Fruit fly (Drosophila melanogaster) whole organism, wandering third instar larva: ENCODE results near the gene CG5608.

Source experiments
- CG32264 ChIP-seq: fragments of 200-800 bp; sonication (Bioruptor generic); optimal IDR thresholded peaks from 2 replicates; lab custom pipeline; 2016; ENCODE audit warnings: missing biosample characterization, missing genetic modification characterization
- CG9705 ChIP-seq: fragments of 200-800 bp; sonication (Bioruptor generic); optimal IDR thresholded peaks from 2 replicates; lab custom pipeline; 2018; ENCODE audit warnings: missing biosample characterization, mild to moderate bottlenecking, missing genetic modification characterization
- CrebA ChIP-seq: fragments of 200-800 bp; sonication (Bioruptor generic); optimal IDR thresholded peaks from 2 replicates; lab custom pipeline; 2016; ENCODE audit warnings: missing biosample characterization, mild to moderate bottlenecking, missing genetic modification characterization, borderline replicate concordance
- Dif ChIP-seq: fragments of 200-275, 200-300 bp; sonication (Bioruptor generic); optimal IDR thresholded peaks from 2 replicates; lab custom pipeline; 2018; ENCODE audit warnings: missing biosample characterization, missing genetic modification characterization; ENCODE audit not compliant: partially characterized antibody
- GATAd ChIP-seq: sonication (Bioruptor generic); optimal IDR thresholded peaks from 2 replicates; lab custom pipeline; 2016; ENCODE audit warnings: missing biosample characterization, missing genetic modification characterization
- HLH106 ChIP-seq: fragments of 200-800 bp; optimal IDR thresholded peaks from 3 replicates; lab custom pipeline; 2019; ENCODE audit warnings: missing biosample characterization, mild to moderate bottlenecking, missing genetic modification characterization, moderate library complexity
- Hnf4 ChIP-seq: fragments of 200-800 bp; sonication (Bioruptor generic); optimal IDR thresholded peaks from 2 replicates; lab custom pipeline; 2016; ENCODE audit warnings: missing biosample characterization, mild to moderate bottlenecking, missing genetic modification characterization
- Hr83 ChIP-seq: fragments of 200-300 bp; sonication (Bioruptor generic); optimal IDR thresholded peaks from 2 replicates; lab custom pipeline; 2016; ENCODE audit warnings: missing biosample characterization, mild to moderate bottlenecking, missing genetic modification characterization, moderate library complexity; ENCODE audit not compliant: poor library complexity, severe bottlenecking
- Jra ChIP-seq: sonication (Bioruptor generic); optimal IDR thresholded peaks from 2 replicates; lab custom pipeline; 2016; ENCODE audit warnings: missing biosample characterization, missing genetic modification characterization
- Mio ChIP-seq: sonication (Bioruptor generic); optimal IDR thresholded peaks from 2 replicates; lab custom pipeline; 2016; ENCODE audit warnings: missing biosample characterization, missing genetic modification characterization
- Myc ChIP-seq: fragments of >200 bp; optimal IDR thresholded peaks from 2 replicates; lab custom pipeline; 2017
- N ChIP-seq: fragments of >200 bp; optimal IDR thresholded peaks from 2 replicates; lab custom pipeline; 2018; ENCODE audit warnings: missing biosample characterization, missing external identifiers, missing genetic modification characterization
- OdsH ChIP-seq: fragments of 200-800 bp; sonication (Bioruptor generic); optimal IDR thresholded peaks from 2 replicates; lab custom pipeline; 2016; ENCODE audit warnings: missing biosample characterization, mild to moderate bottlenecking, missing genetic modification characterization
- Rel ChIP-seq, 2 experiments: fragments of 200-800 bp; sonication (Bioruptor generic) in 1 of 2; optimal IDR thresholded peaks; 2 replicates in 1 of 2; 3 replicates in 1 of 2; lab custom pipeline; 2016 to 2019; ENCODE audit warnings: mild to moderate bottlenecking in 2 of 2, missing biosample characterization in 2 of 2, missing genetic modification characterization in 2 of 2, moderate library complexity in 1 of 2
- Sp1 ChIP-seq: fragments of 200-800 bp; sonication (Bioruptor generic); optimal IDR thresholded peaks from 3 replicates; lab custom pipeline; 2019; ENCODE audit warnings: missing biosample characterization, mild to moderate bottlenecking, missing genetic modification characterization, moderate library complexity
- Vsx2 ChIP-seq: fragments of 200-300, 225-300 bp; sonication (Bioruptor generic); optimal IDR thresholded peaks from 2 replicates; lab custom pipeline; 2018; ENCODE audit warnings: missing biosample characterization, missing genetic modification characterization; ENCODE audit not compliant: partially characterized antibody
- dl ChIP-seq, 2 experiments: fragments of 175-275, 200-275 bp in 1 of 2; fragments of 200-275 bp in 1 of 2; sonication (Bioruptor generic); optimal IDR thresholded peaks; lab custom pipeline; 2018; ENCODE audit warnings: mild to moderate bottlenecking in 2 of 2, missing biosample characterization in 2 of 2, missing genetic modification characterization in 2 of 2, moderate library complexity in 2 of 2; ENCODE audit not compliant: partially characterized antibody in 2 of 2, insufficient read depth in 1 of 2
- dmrt93B ChIP-seq: fragments of 200-800 bp; sonication (Bioruptor generic); optimal IDR thresholded peaks from 2 replicates; lab custom pipeline; 2018; ENCODE audit warnings: missing biosample characterization, mild to moderate bottlenecking, missing genetic modification characterization
- dsf ChIP-seq: sonication (Bioruptor generic); optimal IDR thresholded peaks from 2 replicates; lab custom pipeline; 2016; ENCODE audit warnings: missing biosample characterization, missing genetic modification characterization, borderline replicate concordance
- ey ChIP-seq: fragments of 200-800 bp; sonication (Bioruptor generic); optimal IDR thresholded peaks from 2 replicates; lab custom pipeline; 2016; ENCODE audit warnings: missing biosample characterization, missing genetic modification characterization
- foxo ChIP-seq, 2 experiments: fragments of 200-800 bp; sonication (Bioruptor generic); optimal IDR thresholded peaks; 2 replicates in 1 of 2; 3 replicates in 1 of 2; lab custom pipeline; 2016 to 2017; ENCODE audit warnings: missing biosample characterization in 2 of 2, missing genetic modification characterization in 2 of 2
- psq ChIP-seq: fragments of 200-800 bp; sonication (Bioruptor generic); optimal IDR thresholded peaks from 3 replicates; lab custom pipeline; 2017; ENCODE audit warnings: missing biosample characterization, mild to moderate bottlenecking, missing genetic modification characterization, moderate library complexity
- rgr ChIP-seq: fragments of 200-800 bp; sonication (Bioruptor generic); optimal IDR thresholded peaks from 3 replicates; lab custom pipeline; 2016; ENCODE audit warnings: missing biosample characterization, mild to moderate bottlenecking, missing genetic modification characterization
- sv ChIP-seq: fragments of 200-800 bp; sonication (Bioruptor generic); optimal IDR thresholded peaks from 3 replicates; lab custom pipeline; 2016; ENCODE audit warnings: missing biosample characterization, missing genetic modification characterization
- usp ChIP-seq: fragments of >200 bp; optimal IDR thresholded peaks from 2 replicates; lab custom pipeline; 2017; ENCODE audit warnings: missing biosample characterization, missing genetic modification characterization

The CG5608 gene

DNA sequence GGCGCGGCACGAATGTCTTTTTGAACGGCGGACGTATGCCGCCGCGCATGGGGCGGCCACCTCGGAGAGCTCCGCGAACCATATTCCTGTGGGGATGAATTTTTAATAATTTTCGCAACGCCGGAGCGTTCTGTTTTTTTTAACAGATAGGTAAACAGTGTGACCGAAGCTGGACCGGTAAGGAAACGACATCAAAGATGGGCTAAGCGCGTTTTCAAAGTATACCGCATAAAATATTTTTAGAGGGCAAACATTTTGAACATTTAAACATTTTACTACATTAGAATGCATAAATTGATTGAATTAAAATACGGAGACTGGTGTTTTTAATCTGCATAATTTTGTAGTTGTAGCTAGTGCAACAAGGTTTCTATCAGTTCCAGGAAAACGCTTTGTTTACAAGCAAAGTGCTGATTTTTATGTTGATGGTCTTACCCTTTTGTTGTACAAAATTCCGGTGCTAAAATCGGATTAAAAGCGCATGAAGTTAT is 35.9 kb downstream of the CG5608 start, which contains the start of the genes CG5641 and CG5245:
CG5641 (minus strand) TSS at position 163 of the 491 bp plus-strand sequence.
CG5245 (plus strand) TSS at position 441 of the 491 bp plus-strand sequence.
- TF ChIP-seq dmrt93B: no peak
- TF ChIP-seq Dif (GFP tag; lab: Kevin White, UChicago): no peak
- TF ChIP-seq Rel (GFP tag; optimal IDR thresholded peaks at IDR 0.05; lab: Kevin White, UChicago): no peak
- peak; percentile 66 for TF ChIP-seq Rel (tag; optimal IDR thresholded peaks at IDR 0.05; lab: Kevin White, UChicago)
- TF ChIP-seq dl (GFP tag; optimal IDR thresholded peaks at IDR 0.05; lab: Kevin White, UChicago; ENCODE audit: insufficient read depth in 1 of 2, partially characterized antibody in 2 of 2): no peak
- TF ChIP-seq Vsx2 (GFP tag; lab: Kevin White, UChicago): no peak

DNA sequence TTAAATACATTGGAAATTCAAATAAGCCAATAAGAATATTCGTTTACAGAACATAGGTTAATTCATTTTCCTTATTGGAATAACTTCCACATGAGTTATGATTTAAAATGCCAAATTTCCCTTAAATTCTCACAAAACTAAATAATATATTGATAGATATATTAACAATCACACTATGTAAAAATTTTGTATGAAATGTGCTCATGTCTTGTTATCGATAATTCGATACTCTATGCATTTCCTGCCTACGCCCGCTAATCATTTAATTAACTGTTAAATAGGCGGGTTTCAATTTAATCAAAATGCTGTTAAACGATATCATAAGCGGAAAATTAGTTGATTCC is 38.8 kb downstream of the CG5608 start, which contains the start of gene NANS:
NANS (plus strand) TSS at position 269 of the 344 bp plus-strand sequence.
- TF ChIP-seq ey (GFP tag; lab: Kevin White, UChicago) (no peak), dsf (GFP tag; lab: Kevin White, UChicago) (no peak), CrebA (GFP tag; lab: Kevin White, UChicago) (no peak), N (GFP tag; lab: Kevin White, UChicago) (no peak), Mio (GFP tag; lab: Kevin White, UChicago) (no peak), usp (GFP tag; lab: Kevin White, UChicago) (no peak)

DNA sequence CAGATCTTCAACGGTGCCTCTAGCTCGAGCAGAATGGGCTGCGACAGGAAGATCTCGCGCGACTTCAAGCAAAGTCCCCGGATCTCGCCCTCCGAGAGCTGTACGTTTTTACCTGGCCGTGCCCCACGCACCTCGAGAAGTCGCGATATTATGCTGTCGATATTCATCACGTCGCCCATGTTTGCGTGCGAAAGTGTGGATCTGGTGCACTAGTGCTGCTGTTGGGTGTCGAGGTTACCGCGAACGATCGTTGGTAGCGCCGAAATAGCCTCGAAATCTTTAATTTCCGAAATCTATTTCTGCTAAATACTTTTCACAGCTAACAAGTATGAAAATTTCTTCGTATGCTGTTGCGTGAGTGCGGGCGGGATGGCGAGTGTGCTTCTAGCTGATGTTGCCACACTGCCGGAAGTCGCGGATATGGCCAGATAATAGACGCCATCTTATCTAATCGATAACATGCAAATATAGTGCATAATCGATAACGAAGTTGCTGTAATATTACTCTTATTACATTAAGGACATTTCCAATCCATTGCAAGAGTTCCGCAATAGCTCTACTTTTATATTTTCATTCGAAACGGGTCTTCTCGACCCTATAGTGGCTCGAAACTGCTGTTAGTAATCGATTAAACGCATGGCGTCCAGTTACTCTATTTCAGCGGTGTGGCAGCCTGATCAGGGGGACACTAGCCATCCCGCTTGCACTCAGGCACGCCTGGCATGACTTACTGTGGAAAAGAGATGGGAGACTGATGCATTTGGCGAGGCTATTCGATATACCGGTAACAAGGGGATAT is 39.4 kb downstream of the CG5608 start, which contains the start of gene Pp1-87B:
Pp1-87B (minus strand) TSS at position 408 of the 800 bp plus-strand sequence.
- peak; percentile 38 for TF ChIP-seq Sp1
- peak; percentile 83 for TF ChIP-seq Myc
- TF ChIP-seq dsf (GFP tag; lab: Kevin White, UChicago): no peak
- TF ChIP-seq CrebA (GFP tag; lab: Kevin White, UChicago): no peak
- peak; percentile 38 for TF ChIP-seq CG9705
- no peak for TF ChIP-seq foxo (GFP tag; optimal IDR thresholded peaks at IDR 0.05; lab: Kevin White, UChicago)
- TF ChIP-seq Jra (GFP tag; lab: Kevin White, UChicago): no peak
- peak; percentile 6 for TF ChIP-seq psq (GFP tag; lab: Kevin White, UChicago)
- no peak for TF ChIP-seq GATAd (GFP tag; lab: Kevin White, UChicago)
- TF ChIP-seq ey (GFP tag; lab: Kevin White, UChicago): peak; percentile 4
- no peak for TF ChIP-seq sv (GFP tag; lab: Kevin White, UChicago)
- TF ChIP-seq HLH106 (tag; lab: Kevin White, UChicago): peak; percentile 24
- no peak for TF ChIP-seq Rel (GFP tag; optimal IDR thresholded peaks at IDR 0.05; lab: Kevin White, UChicago)
- peak; percentile 28 for TF ChIP-seq Rel (tag; optimal IDR thresholded peaks at IDR 0.05; lab: Kevin White, UChicago)

DNA sequence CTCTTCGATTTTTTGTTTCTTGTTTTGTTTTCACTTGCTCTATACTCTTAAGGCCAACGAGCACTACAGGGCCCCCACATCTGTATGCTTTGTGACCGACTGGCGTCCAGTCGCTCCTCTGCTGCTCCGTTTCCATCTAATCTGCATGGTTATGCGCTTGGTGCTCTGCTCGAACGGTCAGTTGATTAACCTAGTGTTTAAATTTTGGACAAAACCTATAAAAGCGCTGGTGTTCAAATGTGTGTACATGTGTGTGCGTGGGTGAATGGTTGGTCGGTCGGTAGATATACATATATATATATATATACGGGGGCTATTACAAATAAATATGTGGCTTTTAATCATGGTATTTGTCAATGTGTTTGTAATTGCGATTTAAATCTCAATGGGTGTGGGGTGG is 41.1 kb downstream of the CG5608 start:
- TF ChIP-seq Hnf4 (GFP tag; lab: Kevin White, UChicago) (no peak), OdsH (no peak), HLH106 (tag; lab: Kevin White, UChicago) (no peak), rgr (peak; percentile 97)

DNA sequence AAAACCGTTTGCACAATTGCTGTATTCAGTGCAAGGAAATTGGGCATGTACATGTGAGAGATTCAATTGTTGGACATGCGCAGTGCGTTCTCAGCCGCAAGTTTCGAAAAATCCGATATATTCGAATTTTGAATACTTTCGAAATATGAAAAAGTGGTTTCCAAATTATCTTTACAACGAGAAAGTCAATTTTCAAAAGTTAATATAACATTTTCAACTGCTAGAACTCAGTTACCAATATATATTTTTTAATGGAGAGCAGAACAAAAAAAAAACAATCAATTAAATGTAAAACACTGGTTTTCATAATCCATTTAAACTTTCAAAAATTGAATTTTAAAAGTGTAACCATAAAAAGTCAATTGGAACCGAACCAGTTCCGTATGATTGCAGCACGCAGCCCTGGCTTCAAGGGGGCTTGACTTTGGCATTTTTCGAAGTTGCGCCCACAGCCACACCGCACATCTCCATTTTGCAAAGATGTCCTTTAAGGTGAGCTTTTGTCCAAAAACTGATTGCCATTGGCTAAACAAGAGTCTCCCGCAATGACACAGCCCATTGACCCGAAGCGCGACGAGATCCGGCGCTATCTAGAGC is 42.6 kb downstream of the CG5608 start, which contains the start of the genes Scgbeta and CG17202:
Scgbeta (minus strand) TSS at position 51 of the 597 bp plus-strand sequence.
CG17202 (plus strand) TSS at position 390 of the 597 bp plus-strand sequence.
- no peak for TF ChIP-seq CG32264
- peak; percentile 56 for TF ChIP-seq Hr83 (GFP tag; lab: Kevin White, UChicago)
- TF ChIP-seq, all 38 proteins: peak for 1
